Worm (Caenorhabditis elegans): ENCODE measurements around the gene Y56A3A.2.

DNA sequence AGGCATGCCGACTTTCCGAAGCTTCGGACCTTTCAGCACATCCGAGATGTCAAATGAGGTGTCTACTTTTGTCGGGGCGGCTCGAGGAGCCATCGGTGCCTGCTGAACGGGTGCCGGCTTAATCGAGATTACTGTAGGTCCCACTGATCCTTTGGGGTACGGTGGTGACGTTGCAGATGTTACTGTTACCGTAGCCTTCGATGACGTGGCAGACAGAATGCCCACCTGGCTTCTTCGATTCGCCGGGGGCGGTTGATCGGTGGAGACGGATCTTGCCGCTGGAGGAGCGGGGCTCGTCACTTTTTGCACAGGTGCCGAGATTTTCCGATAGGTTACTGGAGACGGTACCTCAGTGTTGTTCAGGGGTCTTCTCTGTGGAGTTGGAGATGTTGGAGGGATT lies 9.6 kb upstream of the Y56A3A.2 start:
- TF ChIP-seq pha-4 (tag; optimal IDR thresholded peaks at IDR 0.05) (no peak), snpc-4 (tag; optimal IDR thresholded peaks at IDR 0.05) (no peak), zag-1 (tag; optimal IDR thresholded peaks at IDR 0.05) (no peak), nhr-28 (tag; optimal IDR thresholded peaks at IDR 0.05) (no peak)
